Fruit fly (Drosophila melanogaster) whole organism, embryonic: ENCODE data around the gene GlyRS.

Experiments
- ATbp ChIP-seq: fragments of 200-800 bp; sonication (Bioruptor generic); optimal IDR thresholded peaks from 2 replicates; lab custom pipeline; 2017; ENCODE audit warnings: missing biosample characterization, mild to moderate bottlenecking, missing genetic modification characterization, missing genetic modification reagents
- Adf1 ChIP-seq: fragments of 200-800 bp; sonication (Bioruptor generic); IDR thresholded peaks from 2 replicates; pipeline ENCODE4 v1.3.6; 2022; ENCODE audit warnings: missing biosample characterization, missing genetic modification characterization
- Aef1 ChIP-seq: fragments of 200-800 bp; sonication (Bioruptor generic); IDR thresholded peaks from 3 replicates; pipeline ENCODE4 v1.3.6; 2022; ENCODE audit warnings: missing biosample characterization, missing genetic modification characterization
- Blimp-1 ChIP-seq: fragments of 200-800 bp; sonication (Bioruptor generic); optimal IDR thresholded peaks from 3 replicates; lab custom pipeline; 2018; ENCODE audit warnings: missing biosample characterization, missing genetic modification characterization, mild to moderate bottlenecking, moderate library complexity, missing genetic modification reagents
- CG11504 ChIP-seq: fragments of 200-800 bp; sonication (Bioruptor generic); optimal IDR thresholded peaks from 3 replicates; lab custom pipeline; 2019; ENCODE audit warnings: missing biosample characterization, mild to moderate bottlenecking, missing genetic modification characterization, moderate library complexity
- CG12219 ChIP-seq: fragments of 200-800 bp; sonication (Bioruptor generic); optimal IDR thresholded peaks from 3 replicates; lab custom pipeline; 2018; ENCODE audit warnings: missing biosample characterization, mild to moderate bottlenecking, missing genetic modification characterization
- CG2199 ChIP-seq: fragments of 200-800 bp; sonication (Bioruptor generic); IDR thresholded peaks from 3 replicates; pipeline ENCODE4 v1.3.6; 2022; ENCODE audit warnings: missing biosample characterization, missing genetic modification characterization
- CG2889 ChIP-seq: fragments of 200-800 bp; sonication (Bioruptor generic); IDR thresholded peaks from 3 replicates; pipeline ENCODE4 v1.3.6; 2022; ENCODE audit warnings: missing biosample characterization, missing genetic modification characterization
- CG30431 ChIP-seq: fragments of 200-800 bp; sonication (Bioruptor generic); optimal IDR thresholded peaks from 2 replicates; lab custom pipeline; 2017; ENCODE audit warnings: missing biosample characterization, missing genetic modification characterization
- CG34224 ChIP-seq: fragments of 200-800 bp; sonication (Bioruptor generic); IDR thresholded peaks from 3 replicates; pipeline ENCODE4 v1.3.6; 2022; ENCODE audit warnings: missing biosample characterization, missing genetic modification characterization; ENCODE audit not compliant: partially characterized antibody
- CG4328 ChIP-seq: fragments of 200-800 bp; sonication (Bioruptor generic); optimal IDR thresholded peaks from 3 replicates; lab custom pipeline; 2017; ENCODE audit warnings: missing biosample characterization, missing genetic modification reagents, missing genetic modification characterization
- CG4424 ChIP-seq: fragments of 200-800 bp; sonication (Bioruptor generic); optimal IDR thresholded peaks from 3 replicates; lab custom pipeline; 2016; ENCODE audit warnings: missing biosample characterization, missing genetic modification characterization
- CG6689 ChIP-seq: fragments of 200-800 bp; sonication (Bioruptor generic); IDR thresholded peaks from 2 replicates; pipeline ENCODE4 v1.3.6; 2022; ENCODE audit warnings: missing biosample characterization, missing genetic modification characterization
- CG6854 ChIP-seq: fragments of 200-800 bp; sonication (Bioruptor generic); optimal IDR thresholded peaks from 3 replicates; lab custom pipeline; 2017; ENCODE audit warnings: missing biosample characterization, mild to moderate bottlenecking, missing genetic modification characterization
- CG7786 ChIP-seq: fragments of 200-800 bp; sonication (Bioruptor generic); optimal IDR thresholded peaks from 2 replicates; lab custom pipeline; 2016; ENCODE audit warnings: missing biosample characterization, missing genetic modification characterization
- CG7963 ChIP-seq: fragments of 200-800 bp; sonication (Bioruptor generic); IDR thresholded peaks from 3 replicates; pipeline ENCODE4 v1.3.6; 2022; ENCODE audit warnings: missing biosample characterization, missing genetic modification characterization; ENCODE audit not compliant: partially characterized antibody
- CG9437 ChIP-seq: fragments of 200-800 bp; sonication (Bioruptor generic); optimal IDR thresholded peaks from 2 replicates; lab custom pipeline; 2018; ENCODE audit warnings: missing biosample characterization, mild to moderate bottlenecking, missing genetic modification characterization
- Doc3 ChIP-seq: fragments of 200-800 bp; sonication (Bioruptor generic); IDR thresholded peaks from 3 replicates; pipeline ENCODE4 v1.3.6; 2022; ENCODE audit warnings: missing biosample characterization, missing genetic modification characterization; ENCODE audit not compliant: partially characterized antibody
- HmgD ChIP-seq: fragments of 200-800 bp; sonication (Bioruptor generic); optimal IDR thresholded peaks from 3 replicates; lab custom pipeline; 2016; ENCODE audit warnings: missing biosample characterization, missing genetic modification characterization
- Hmr ChIP-seq: fragments of 200-800 bp; sonication (Bioruptor generic); optimal IDR thresholded peaks from 3 replicates; lab custom pipeline; 2017; ENCODE audit warnings: mild to moderate bottlenecking, missing biosample characterization, missing genetic modification reagents, missing genetic modification characterization
- Lpt ChIP-seq: fragments of >200 bp; optimal IDR thresholded peaks from 2 replicates; lab custom pipeline; 2018; ENCODE audit warnings: missing biosample characterization, missing genetic modification characterization
- Med ChIP-seq: fragments of 200-800 bp; sonication (Bioruptor generic); peaks from one replicate; lab custom pipeline; 2016; ENCODE audit warnings: missing biosample characterization, missing genetic modification characterization, mild to moderate bottlenecking, inconsistent platforms, moderate library complexity
- NC2β ChIP-seq: fragments of 200-800 bp; sonication (Bioruptor generic); optimal IDR thresholded peaks from 2 replicates; lab custom pipeline; 2016; ENCODE audit warnings: missing biosample characterization, missing genetic modification characterization
- Trl ChIP-seq, 3 experiments: fragments of >200 bp in 2 of 3; fragments of 200-800 bp in 1 of 3; sonication (Bioruptor generic) in 1 of 3; optimal IDR thresholded peaks; 2 replicates in 1 of 3; 3 replicates in 2 of 3; lab custom pipeline; 2016 to 2017; ENCODE audit warnings: missing biosample characterization in 1 of 3, missing genetic modification characterization in 1 of 3
- ab ChIP-seq: fragments of 200-800 bp; sonication (Bioruptor generic); optimal IDR thresholded peaks from 2 replicates; lab custom pipeline; 2016; ENCODE audit warnings: missing biosample characterization, missing genetic modification characterization
- amos ChIP-seq: fragments of 200-800 bp; sonication (Bioruptor generic); IDR thresholded peaks from 2 replicates; pipeline ENCODE4 v1.3.6; 2022; ENCODE audit warnings: missing biosample characterization, missing genetic modification characterization; ENCODE audit not compliant: partially characterized antibody
- bab2 ChIP-seq: fragments of 200-800 bp; sonication (Bioruptor generic); optimal IDR thresholded peaks from 2 replicates; lab custom pipeline; 2016; ENCODE audit warnings: missing biosample characterization, missing genetic modification characterization
- bbx ChIP-seq: fragments of 200-800 bp; sonication (Bioruptor generic); IDR thresholded peaks from 2 replicates; pipeline ENCODE4 v1.3.6; 2022; ENCODE audit warnings: missing biosample characterization, missing genetic modification characterization; ENCODE audit not compliant: partially characterized antibody
- bowl ChIP-seq: fragments of 200-800 bp; sonication (Bioruptor generic); IDR thresholded peaks from 2 replicates; pipeline ENCODE4 v1.3.6; 2022; ENCODE audit warnings: missing biosample characterization, missing genetic modification characterization
- cg ChIP-seq: fragments of 200-800 bp; sonication (Bioruptor generic); optimal IDR thresholded peaks from 3 replicates; lab custom pipeline; 2019; ENCODE audit warnings: missing biosample characterization, mild to moderate bottlenecking, missing genetic modification characterization, moderate library complexity
- chinmo ChIP-seq: fragments of 200-800 bp; sonication (Bioruptor generic); IDR thresholded peaks from 4 replicates; pipeline ENCODE4 v1.3.6; 2022; ENCODE audit warnings: missing biosample characterization, missing genetic modification characterization; ENCODE audit not compliant: partially characterized antibody
- crol ChIP-seq: fragments of 200-800 bp; sonication (Bioruptor generic); IDR thresholded peaks from 2 replicates; pipeline ENCODE4 v1.3.6; 2022; ENCODE audit warnings: missing biosample characterization, missing genetic modification characterization
- fru ChIP-seq: fragments of >200 bp; optimal IDR thresholded peaks from 2 replicates; lab custom pipeline; 2017
- gce ChIP-seq: fragments of 200-800 bp; sonication (Bioruptor generic); IDR thresholded peaks from 3 replicates; pipeline ENCODE4 v1.3.6; 2022; ENCODE audit warnings: missing biosample characterization, missing genetic modification characterization
- gro ChIP-seq: fragments of 200-800 bp; sonication (Bioruptor generic); optimal IDR thresholded peaks from 2 replicates; lab custom pipeline; 2016; ENCODE audit warnings: missing biosample characterization, missing genetic modification characterization
- hkb ChIP-seq, 2 experiments: fragments of 200-800 bp in 1 of 2; fragments of >200 bp in 1 of 2; sonication (Bioruptor generic) in 1 of 2; IDR thresholded peaks in 1 of 2; optimal IDR thresholded peaks in 1 of 2; 2 replicates each; pipeline versions ENCODE4 v1.3.6 to Lab custom; 2017 to 2022; ENCODE audit warnings: missing biosample characterization in 1 of 2, missing genetic modification characterization in 1 of 2
- inv ChIP-seq: fragments of 200-800 bp; sonication (Bioruptor generic); IDR thresholded peaks from 2 replicates; pipeline ENCODE4 v1.3.6; 2022; ENCODE audit warnings: missing biosample characterization, missing genetic modification characterization; ENCODE audit not compliant: partially characterized antibody
- lilli ChIP-seq: fragments of 200-800 bp; sonication (Bioruptor generic); optimal IDR thresholded peaks from 3 replicates; lab custom pipeline; 2016; ENCODE audit warnings: missing biosample characterization, missing genetic modification characterization
- luna ChIP-seq: fragments of 200-800 bp; sonication (Bioruptor generic); optimal IDR thresholded peaks from 2 replicates; lab custom pipeline; 2016; ENCODE audit warnings: missing biosample characterization, missing genetic modification characterization
- peb ChIP-seq: fragments of 200-800 bp; sonication (Bioruptor generic); IDR thresholded peaks from 2 replicates; pipeline ENCODE4 v1.3.6; 2022; ENCODE audit warnings: missing biosample characterization, missing genetic modification characterization
- ro ChIP-seq: fragments of 200-800 bp; sonication (Bioruptor generic); IDR thresholded peaks from 2 replicates; pipeline ENCODE4 v1.3.6; 2022; ENCODE audit warnings: missing biosample characterization, missing genetic modification characterization
- schlank ChIP-seq: fragments of 200-800 bp; sonication (Bioruptor generic); optimal IDR thresholded peaks from 2 replicates; lab custom pipeline; 2018; ENCODE audit warnings: missing biosample characterization, mild to moderate bottlenecking, missing genetic modification characterization
- sd ChIP-seq: fragments of 200-800 bp; sonication (Bioruptor generic); optimal IDR thresholded peaks from 3 replicates; lab custom pipeline; 2018; ENCODE audit warnings: missing biosample characterization, mild to moderate bottlenecking, missing genetic modification characterization, moderate library complexity
- stc ChIP-seq: fragments of 200-800 bp; sonication (Bioruptor generic); IDR thresholded peaks from 2 replicates; pipeline ENCODE4 v1.3.6; 2022; ENCODE audit warnings: missing biosample characterization, missing genetic modification characterization
- tap ChIP-seq: fragments of 200-800 bp; optimal IDR thresholded peaks from 3 replicates; lab custom pipeline; 2019; ENCODE audit warnings: missing biosample characterization, mild to moderate bottlenecking, missing genetic modification characterization, moderate library complexity
- tna ChIP-seq: fragments of 200-800 bp; sonication (Bioruptor generic); IDR thresholded peaks from 2 replicates; pipeline ENCODE4 v1.3.6; 2022; ENCODE audit warnings: missing biosample characterization, missing genetic modification characterization; ENCODE audit not compliant: partially characterized antibody
- trh ChIP-seq: fragments of 200-800 bp; sonication (Bioruptor generic); optimal IDR thresholded peaks from 2 replicates; lab custom pipeline; 2016; ENCODE audit warnings: missing biosample characterization, missing genetic modification characterization
- twi ChIP-seq: fragments of 200-800 bp; optimal IDR thresholded peaks from 2 replicates; lab custom pipeline; 2019; ENCODE audit warnings: missing biosample characterization, mild to moderate bottlenecking, missing genetic modification characterization, moderate library complexity
- unc-4 ChIP-seq: fragments of 200-800 bp; sonication (Bioruptor generic); IDR thresholded peaks from 2 replicates; pipeline ENCODE4 v1.3.6; 2022; ENCODE audit warnings: missing biosample characterization, missing genetic modification characterization; ENCODE audit not compliant: partially characterized antibody

The GlyRS gene

dm6 chr3L:15107158-15107775 lies 12.3 kb downstream of the GlyRS start (continued):
- no peak for TF ChIP-seq ab
- TF ChIP-seq Aef1 = no peak
- no peak for TF ChIP-seq CG30431 (GFP tag; lab: Kevin White, UChicago)
- no peak for TF ChIP-seq CG4424 (GFP tag; lab: Kevin White, UChicago)
- TF ChIP-seq NC2β (GFP tag; lab: Kevin White, UChicago) = no peak
- no peak for TF ChIP-seq ro (GFP tag; lab: Robert Waterston, UW)
- no peak for TF ChIP-seq Hmr (GFP tag; lab: Kevin White, UChicago)
- TF ChIP-seq ATbp (GFP tag; lab: Kevin White, UChicago) = no peak
- no peak for TF ChIP-seq CG12219 (GFP tag; lab: Kevin White, UChicago)
- peak; percentile 50 for TF ChIP-seq Med (GFP tag; lab: Kevin White, UChicago)
- no peak for TF ChIP-seq fru (lab: Kevin White, UChicago)
- peak; percentile 12; the same call in 1 of the 3 replicates for TF ChIP-seq CG34224
- TF ChIP-seq tna (GFP tag; lab: Robert Waterston, UW) = no peak
- no peak for TF ChIP-seq trh (GFP tag; lab: Kevin White, UChicago)
- no peak for TF ChIP-seq CG7963 (GFP tag; lab: Robert Waterston, UW)
- TF ChIP-seq CG7786 (GFP tag; lab: Kevin White, UChicago) = no peak
- no peak for TF ChIP-seq hkb (optimal IDR thresholded peaks at IDR 0.05; lab: Kevin White, UChicago)
- TF ChIP-seq hkb (GFP tag; IDR thresholded peaks at IDR 0.05; lab: Robert Waterston, UW) = no peak
- TF ChIP-seq bbx (GFP tag; lab: Robert Waterston, UW) = peak; percentile 46; the same call in 1 of the 2 replicates
- TF ChIP-seq crol (GFP tag; lab: Robert Waterston, UW) = peak; percentile 77
- 0 out of 3 replicates have a peak, but pooled peaks have one; percentile 29 for TF ChIP-seq CG2199 (GFP tag; lab: Robert Waterston, UW)
- TF ChIP-seq Trl (optimal IDR thresholded peaks at IDR 0.05; lab: Kevin White, UChicago) = no peak
- TF ChIP-seq Trl (GFP tag; optimal IDR thresholded peaks at IDR 0.05; lab: Kevin White, UChicago) = no peak
- TF ChIP-seq twi = no peak
- no peak for TF ChIP-seq lilli (GFP tag; lab: Kevin White, UChicago)
- TF ChIP-seq peb = no peak
- TF ChIP-seq Lpt = no peak
- TF ChIP-seq gro = no peak
- peak; percentile 13; the same call in 1 of the 3 replicates for TF ChIP-seq CG2889 (GFP tag; lab: Robert Waterston, UW)
- TF ChIP-seq CG6689 (GFP tag; lab: Robert Waterston, UW) = no peak
- peak; percentile 5 for TF ChIP-seq sd (tag; lab: Kevin White, UChicago)
- peak; percentile 54 for TF ChIP-seq cg (GFP tag; lab: Kevin White, UChicago)
- no peak for TF ChIP-seq stc (GFP tag; lab: Robert Waterston, UW)
- TF ChIP-seq inv (GFP tag; lab: Robert Waterston, UW) = 0 out of 2 replicates have a peak, but pooled peaks have one; percentile 16
- TF ChIP-seq Blimp-1 (GFP tag; lab: Kevin White, UChicago) = no peak
- TF ChIP-seq luna (GFP tag; lab: Kevin White, UChicago) = no peak
- TF ChIP-seq HmgD (GFP tag; lab: Kevin White, UChicago) = no peak
- no peak for TF ChIP-seq amos
- peak; percentile 62; the same call in 1 of the 2 replicates for TF ChIP-seq Adf1 (GFP tag; lab: Robert Waterston, UW)
- TF ChIP-seq bowl (GFP tag; lab: Robert Waterston, UW) = 0 out of 2 replicates have a peak, but pooled peaks have one; percentile 6
- peak; percentile 69 for TF ChIP-seq CG6854 (GFP tag; lab: Kevin White, UChicago)
- no peak for TF ChIP-seq CG4328 (GFP tag; lab: Kevin White, UChicago)
- TF ChIP-seq unc-4 (GFP tag; lab: Robert Waterston, UW) = 0 out of 2 replicates have a peak, but pooled peaks have one; percentile 28
- no peak for TF ChIP-seq schlank
- TF ChIP-seq tap = no peak
- no peak for TF ChIP-seq CG11504 (tag; lab: Kevin White, UChicago)
- no peak for TF ChIP-seq gce (GFP tag; lab: Robert Waterston, UW)
- peak; percentile 62; the same call in 1 of the 4 replicates for TF ChIP-seq chinmo (GFP tag; lab: Robert Waterston, UW)
- TF ChIP-seq bab2 (GFP tag; lab: Kevin White, UChicago) = no peak
- TF ChIP-seq CG9437 (GFP tag; lab: Kevin White, UChicago) = no peak
- TF ChIP-seq Doc3 (GFP tag; lab: Robert Waterston, UW) = 0 out of 3 replicates have a peak, but pooled peaks have one; percentile 25
